Worm (Caenorhabditis elegans) whole organism, L1 larva: ENCODE results near the gene W03F9.2.

Source experiments
- C04F5.9 ChIP-seq: sonication (generic microtip); optimal IDR thresholded peaks from 2 replicates; lab custom pipeline; 2016; ENCODE audit warnings: missing genetic modification characterization, missing compliant biosample characterization
- C16A3.4 ChIP-seq: fragments of 150-350 bp; optimal IDR thresholded peaks from 2 replicates; lab custom pipeline; 2014; ENCODE audit warnings: missing biosample characterization, missing genetic modification characterization
- C34B4.2 ChIP-seq: sonication (generic microtip); optimal IDR thresholded peaks from 2 replicates; lab custom pipeline; 2017; ENCODE audit warnings: mild to moderate bottlenecking, missing genetic modification characterization, missing compliant biosample characterization
- alr-1 ChIP-seq: fragments of 200-800 bp; sonication (Bioruptor generic); optimal IDR thresholded peaks from 2 replicates; lab custom pipeline; 2018; ENCODE audit warnings: borderline replicate concordance, mild to moderate bottlenecking, missing genetic modification characterization, missing compliant biosample characterization
- aly-2 ChIP-seq: fragments of 150-350 bp; optimal IDR thresholded peaks from 2 replicates; lab custom pipeline; 2014; ENCODE audit warnings: missing biosample characterization, missing genetic modification characterization
- blmp-1 ChIP-seq: fragments of 150-350 bp; optimal IDR thresholded peaks from 2 replicates; lab custom pipeline; 2014; ENCODE audit warnings: missing biosample characterization, missing genetic modification characterization
- ceh-88 ChIP-seq: fragments of 200-800 bp; sonication (Bioruptor generic); IDR thresholded peaks from 2 replicates; pipeline ENCODE4 v1.3.6; 2022; ENCODE audit warnings: missing genetic modification characterization, missing compliant biosample characterization
- ces-1 ChIP-seq: fragments of 150-350 bp; optimal IDR thresholded peaks from 2 replicates; lab custom pipeline; 2014; ENCODE audit warnings: missing biosample characterization, missing genetic modification reagents, missing genetic modification characterization
- dpl-1 ChIP-seq, 3 experiments: fragments of 150-350 bp in 2 of 3; sonication (generic microtip) in 1 of 3; optimal IDR thresholded peaks; 2 replicates each; lab custom pipeline; 2014 to 2017; ENCODE audit warnings: missing biosample characterization in 3 of 3, missing genetic modification characterization in 3 of 3, missing genetic modification reagents in 3 of 3
- elt-3 ChIP-seq, 6 experiments: fragments of 150-350 bp in 1 of 6; sonication (generic microtip); optimal IDR thresholded peaks; 2 replicates each; lab custom pipeline; 2017 to 2018; ENCODE audit warnings: missing biosample characterization in 6 of 6, missing genetic modification characterization in 6 of 6, inconsistent platforms in 1 of 6
- ets-5 ChIP-seq: fragments of 200-800 bp; sonication (Bioruptor generic); IDR thresholded peaks from 2 replicates; pipeline ENCODE4 v1.3.6; 2022; ENCODE audit warnings: missing genetic modification characterization, missing compliant biosample characterization
- fkh-10 ChIP-seq: sonication (generic microtip); optimal IDR thresholded peaks from 2 replicates; lab custom pipeline; 2017; ENCODE audit warnings: missing biosample characterization, missing genetic modification reagents, missing genetic modification characterization
- grh-1 ChIP-seq: fragments of 200-800 bp; sonication (Bioruptor generic); IDR thresholded peaks from 2 replicates; pipeline ENCODE4 v1.3.6; 2022; ENCODE audit warnings: missing genetic modification reagents, missing genetic modification characterization, missing compliant biosample characterization
- isw-1 ChIP-seq: fragments of 200-800 bp; sonication (Bioruptor generic); IDR thresholded peaks from 2 replicates; pipeline ENCODE4 v1.3.6; 2022; ENCODE audit warnings: missing genetic modification characterization, missing compliant biosample characterization
- jun-1 ChIP-seq: fragments of 150-350 bp; optimal IDR thresholded peaks from 2 replicates; lab custom pipeline; 2014; ENCODE audit warnings: missing biosample characterization, missing genetic modification reagents, missing genetic modification characterization
- lin-13 ChIP-seq: fragments of 150-350 bp; optimal IDR thresholded peaks from 2 replicates; lab custom pipeline; 2014; ENCODE audit warnings: missing biosample characterization, missing genetic modification reagents, missing genetic modification characterization
- lin-15B ChIP-seq: fragments of 150-350 bp; sonication (generic microtip); optimal IDR thresholded peaks from 3 replicates; lab custom pipeline; 2014; ENCODE audit warnings: missing biosample characterization, missing genetic modification characterization
- lin-35 ChIP-seq, 2 experiments: fragments of 150-350 bp; optimal IDR thresholded peaks; 2 replicates each; lab custom pipeline; 2014; ENCODE audit warnings: missing biosample characterization in 2 of 2, missing genetic modification characterization in 2 of 2, missing genetic modification reagents in 2 of 2
- lin-39 ChIP-seq: fragments of 150-350 bp; optimal IDR thresholded peaks from 2 replicates; lab custom pipeline; 2014; ENCODE audit warnings: missing biosample characterization, missing genetic modification reagents, missing genetic modification characterization
- mdl-1 ChIP-seq, 2 experiments: fragments of 150-350 bp; optimal IDR thresholded peaks; 2 replicates each; lab custom pipeline; 2014 to 2017; ENCODE audit warnings: missing biosample characterization in 2 of 2, missing genetic modification characterization in 2 of 2, inconsistent platforms in 1 of 2
- mep-1 ChIP-seq: fragments of 150-350 bp; optimal IDR thresholded peaks from 2 replicates; lab custom pipeline; 2014; ENCODE audit warnings: missing biosample characterization, missing genetic modification characterization
- nhr-12 ChIP-seq: sonication (generic microtip); optimal IDR thresholded peaks from 2 replicates; lab custom pipeline; 2017; ENCODE audit warnings: missing biosample characterization, missing genetic modification characterization
- nhr-20 ChIP-seq: sonication (generic microtip); optimal IDR thresholded peaks from 2 replicates; lab custom pipeline; 2016; ENCODE audit warnings: mild to moderate bottlenecking, missing genetic modification characterization, missing compliant biosample characterization
- nhr-76 ChIP-seq: sonication (generic microtip); optimal IDR thresholded peaks from 2 replicates; lab custom pipeline; 2017; ENCODE audit warnings: missing biosample characterization, missing genetic modification characterization
- nhr-77 ChIP-seq: fragments of 150-350 bp; optimal IDR thresholded peaks from 2 replicates; lab custom pipeline; 2014; ENCODE audit warnings: missing biosample characterization, missing genetic modification characterization
- nhr-84 ChIP-seq: sonication (generic microtip); optimal IDR thresholded peaks from 2 replicates; lab custom pipeline; 2017; ENCODE audit warnings: missing biosample characterization, missing genetic modification characterization
- nhr-85 ChIP-seq: sonication (generic microtip); peaks from one replicate; lab custom pipeline; 2016; ENCODE audit warnings: missing genetic modification characterization, inconsistent platforms, missing compliant biosample characterization
- pag-3 ChIP-seq: sonication (generic microtip); optimal IDR thresholded peaks from 2 replicates; lab custom pipeline; 2017; ENCODE audit warnings: missing genetic modification characterization, mild to moderate bottlenecking, missing compliant biosample characterization, antibody characterized with exemption, borderline replicate concordance; ENCODE audit not compliant: insufficient read depth
- pax-3 ChIP-seq: fragments of 200-800 bp; sonication (Bioruptor generic); optimal IDR thresholded peaks from 2 replicates; lab custom pipeline; 2018; ENCODE audit warnings: mild to moderate bottlenecking, missing genetic modification characterization, moderate library complexity, missing compliant biosample characterization
- pqm-1 ChIP-seq: sonication (generic microtip); optimal IDR thresholded peaks from 3 replicates; lab custom pipeline; 2017; ENCODE audit warnings: missing biosample characterization, missing genetic modification characterization
- rnt-1 ChIP-seq: sonication (generic microtip); optimal IDR thresholded peaks from 2 replicates; lab custom pipeline; 2016; ENCODE audit warnings: mild to moderate bottlenecking, missing genetic modification characterization, moderate library complexity, missing compliant biosample characterization
- skn-1 ChIP-seq: fragments of 150-350 bp; optimal IDR thresholded peaks from 2 replicates; lab custom pipeline; 2014; ENCODE audit warnings: missing biosample characterization, missing genetic modification characterization
- tlp-1 ChIP-seq: fragments of 150-350 bp; optimal IDR thresholded peaks from 2 replicates; lab custom pipeline; 2014; ENCODE audit warnings: missing biosample characterization, missing genetic modification characterization
- unc-130 ChIP-seq: fragments of 150-350 bp; optimal IDR thresholded peaks from 2 replicates; lab custom pipeline; 2017; ENCODE audit warnings: missing biosample characterization, missing genetic modification characterization, inconsistent platforms
- unc-30 ChIP-seq: sonication (generic microtip); optimal IDR thresholded peaks from 2 replicates; lab custom pipeline; 2017; ENCODE audit warnings: missing biosample characterization, missing genetic modification characterization
- unc-86 ChIP-seq: sonication (generic microtip); optimal IDR thresholded peaks from 2 replicates; lab custom pipeline; 2016; ENCODE audit warnings: missing genetic modification characterization, missing compliant biosample characterization
- vab-15 ChIP-seq: sonication (generic microtip); optimal IDR thresholded peaks from 2 replicates; lab custom pipeline; 2017; ENCODE audit warnings: missing genotype, mild to moderate bottlenecking, missing genetic modification characterization, missing compliant biosample characterization
- xbp-1 ChIP-seq: sonication (generic microtip); optimal IDR thresholded peaks from 2 replicates; lab custom pipeline; 2016; ENCODE audit warnings: missing genetic modification characterization, missing compliant biosample characterization
- zip-4 ChIP-seq: fragments of 200-800 bp; sonication (Bioruptor generic); optimal IDR thresholded peaks from 2 replicates; lab custom pipeline; 2018; ENCODE audit warnings: mild to moderate bottlenecking, missing genetic modification characterization, moderate library complexity, missing compliant biosample characterization
- ztf-4 ChIP-seq: fragments of 150-350 bp; optimal IDR thresholded peaks from 2 replicates; lab custom pipeline; 2014; ENCODE audit warnings: missing biosample characterization, missing genetic modification characterization

The W03F9.2 gene

ce11 chrV:176870-177467, 49.1 kb upstream of the W03F9.2 start, which contains the start of gene cul-3 (continued):
- TF ChIP-seq pqm-1 (tag; lab: Kevin White, UChicago) = no peak
- peak; percentile 75 to 82 for TF ChIP-seq lin-35 (GFP tag; optimal IDR thresholded peaks at IDR 0.05; lab: Kevin White, UChicago)
- TF ChIP-seq unc-86 (tag; lab: Kevin White, UChicago) = peak; percentile 66
- no peak for TF ChIP-seq C34B4.2 (tag; lab: Kevin White, UChicago)
- peak in 1 of 2 experiments; percentile 45 for TF ChIP-seq mdl-1 (tag; optimal IDR thresholded peaks at IDR 0.05; lab: Kevin White, UChicago)
- TF ChIP-seq fkh-10 (GFP tag; lab: Kevin White, UChicago) = peak; percentile 3
- TF ChIP-seq nhr-77 (tag; lab: Kevin White, UChicago) = peak; percentile 32
- peak; percentile 54 for TF ChIP-seq lin-15B (tag; lab: Kevin White, UChicago)
- TF ChIP-seq nhr-85 = peak; percentile 77
- TF ChIP-seq zip-4 (GFP tag; lab: Kevin White, UChicago) = no peak
- peak; percentile 75 for TF ChIP-seq lin-39 (tag; lab: Kevin White, UChicago)
- no peak for TF ChIP-seq unc-30 (tag; lab: Kevin White, UChicago)
- TF ChIP-seq C04F5.9 (tag; lab: Kevin White, UChicago) = peak; percentile 53
- no peak for TF ChIP-seq pax-3 (tag; lab: Kevin White, UChicago)
- peak; percentile 64 for TF ChIP-seq skn-1 (tag; lab: Kevin White, UChicago)
- TF ChIP-seq dpl-1 (GFP tag; optimal IDR thresholded peaks at IDR 0.05; lab: Kevin White, UChicago) = peak; percentile 59 to 79 (median 78)
- no peak for TF ChIP-seq ztf-4
- TF ChIP-seq lin-13 (GFP tag; lab: Kevin White, UChicago) = peak; percentile 46
- TF ChIP-seq blmp-1 = peak; percentile 44
- peak; percentile 52 for TF ChIP-seq isw-1 (GFP tag; lab: Robert Waterston, UW)
- peak; percentile 31 for TF ChIP-seq jun-1 (tag; lab: Kevin White, UChicago)
- no peak for TF ChIP-seq nhr-12 (tag; lab: Kevin White, UChicago)
- no peak for TF ChIP-seq rnt-1 (tag; lab: Kevin White, UChicago)
- peak; percentile 89 for TF ChIP-seq mep-1 (tag; lab: Kevin White, UChicago)

ce11 chrV:174520-174919, 46.7 kb upstream of the W03F9.2 start:
- TF ChIP-seq isw-1 (GFP tag; lab: Robert Waterston, UW) = no peak
- TF ChIP-seq vab-15 (tag; lab: Kevin White, UChicago) = no peak
- TF ChIP-seq grh-1 (GFP tag; lab: Robert Waterston, UW) = no peak
- TF ChIP-seq ces-1 (GFP tag; lab: Kevin White, UChicago) = no peak
- TF ChIP-seq pag-3 (tag; lab: Kevin White, UChicago) = no peak
- no peak for TF ChIP-seq ets-5
- no peak for TF ChIP-seq nhr-76
- TF ChIP-seq C34B4.2 (tag; lab: Kevin White, UChicago) = no peak
- TF ChIP-seq jun-1 (tag; lab: Kevin White, UChicago) = no peak
- no peak for TF ChIP-seq fkh-10 (GFP tag; lab: Kevin White, UChicago)
- TF ChIP-seq tlp-1 = no peak
- TF ChIP-seq C16A3.4 (tag; lab: Kevin White, UChicago) = no peak
- TF ChIP-seq aly-2 = no peak
- no peak for TF ChIP-seq ceh-88 (GFP tag; lab: Robert Waterston, UW)
- TF ChIP-seq nhr-20 (tag; lab: Kevin White, UChicago) = no peak
- no peak for TF ChIP-seq unc-130 (tag; lab: Kevin White, UChicago)
- TF ChIP-seq elt-3 (tag; optimal IDR thresholded peaks at IDR 0.05; lab: Kevin White, UChicago) = no peak
- TF ChIP-seq alr-1 (tag; lab: Kevin White, UChicago) = no peak
- TF ChIP-seq nhr-84 (tag; lab: Kevin White, UChicago) = no peak
- TF ChIP-seq xbp-1 (tag; lab: Kevin White, UChicago) = no peak
